Fruit fly (Drosophila melanogaster) whole organism, embryonic: ENCODE data around the gene sti.

Source experiments
- Adf1 ChIP-seq: fragments of 200-800 bp; sonication (Bioruptor generic); IDR thresholded peaks from 2 replicates; pipeline ENCODE4 v1.3.6; 2022; ENCODE audit warnings: missing biosample characterization, missing genetic modification characterization
- Antp ChIP-seq: fragments of 200-800 bp; sonication (Bioruptor generic); optimal IDR thresholded peaks from 3 replicates; lab custom pipeline; 2016; ENCODE audit warnings: missing biosample characterization, missing genetic modification characterization
- Atf3 ChIP-seq: fragments of 200-800 bp; sonication (Bioruptor generic); optimal IDR thresholded peaks from 3 replicates; lab custom pipeline; 2016; ENCODE audit warnings: missing biosample characterization, missing genetic modification characterization
- CG11093 ChIP-seq: fragments of 200-800 bp; sonication (Bioruptor generic); IDR thresholded peaks from 3 replicates; pipeline ENCODE4 v1.3.6; 2022; ENCODE audit warnings: missing biosample characterization, missing genetic modification characterization
- CG11560 ChIP-seq: fragments of 200-800 bp; sonication (Bioruptor generic); IDR thresholded peaks from 3 replicates; pipeline ENCODE4 v1.3.6; 2022; ENCODE audit warnings: missing biosample characterization, missing genetic modification characterization
- CG12071 ChIP-seq: fragments of 200-800 bp; sonication (Bioruptor generic); optimal IDR thresholded peaks from 3 replicates; lab custom pipeline; 2018; ENCODE audit warnings: missing biosample characterization, mild to moderate bottlenecking, missing genetic modification characterization
- CG12659 ChIP-seq: fragments of 200-800 bp; sonication (Bioruptor generic); optimal IDR thresholded peaks from 3 replicates; lab custom pipeline; 2017; ENCODE audit warnings: mild to moderate bottlenecking, missing biosample characterization, missing genetic modification reagents, missing genetic modification characterization
- CG15011 ChIP-seq: fragments of 200-800 bp; sonication (Bioruptor generic); optimal IDR thresholded peaks from 3 replicates; lab custom pipeline; 2018; ENCODE audit warnings: missing biosample characterization, mild to moderate bottlenecking, missing genetic modification characterization
- CG1529 ChIP-seq: fragments of 200-800 bp; sonication (Bioruptor generic); optimal IDR thresholded peaks from 3 replicates; lab custom pipeline; 2018; ENCODE audit warnings: missing biosample characterization, missing genetic modification characterization
- CG16779 ChIP-seq: fragments of 200-800 bp; sonication (Bioruptor generic); IDR thresholded peaks from 2 replicates; pipeline ENCODE4 v1.3.6; 2022; ENCODE audit warnings: missing biosample characterization, missing genetic modification characterization
- CG16863 ChIP-seq: fragments of 200-800 bp; sonication (Bioruptor generic); optimal IDR thresholded peaks from 3 replicates; lab custom pipeline; 2016; ENCODE audit warnings: missing biosample characterization, missing genetic modification characterization
- CG17385 ChIP-seq: fragments of 200-800 bp; sonication (Bioruptor generic); optimal IDR thresholded peaks from 3 replicates; lab custom pipeline; 2018; ENCODE audit warnings: missing biosample characterization, mild to moderate bottlenecking, missing genetic modification characterization
- CG17568 ChIP-seq: fragments of 200-800 bp; sonication (Bioruptor generic); optimal IDR thresholded peaks from 2 replicates; lab custom pipeline; 2018; ENCODE audit warnings: missing biosample characterization, mild to moderate bottlenecking, missing genetic modification characterization, moderate library complexity
- CG1832 ChIP-seq: fragments of 200-800 bp; sonication (Bioruptor generic); optimal IDR thresholded peaks from 2 replicates; lab custom pipeline; 2017; ENCODE audit warnings: missing biosample characterization, mild to moderate bottlenecking, missing genetic modification characterization, inconsistent platforms
- CG18599 ChIP-seq: fragments of 200-800 bp; sonication (Bioruptor generic); optimal IDR thresholded peaks from 3 replicates; lab custom pipeline; 2017; ENCODE audit warnings: missing biosample characterization, missing genetic modification characterization, mild to moderate bottlenecking, moderate library complexity, missing genetic modification reagents
- CG18764 ChIP-seq: fragments of 200-800 bp; sonication (Bioruptor generic); optimal IDR thresholded peaks from 3 replicates; lab custom pipeline; 2016; ENCODE audit warnings: missing biosample characterization, missing genetic modification characterization
- CG2712 ChIP-seq: fragments of 200-800 bp; optimal IDR thresholded peaks from 3 replicates; lab custom pipeline; 2019; ENCODE audit warnings: missing biosample characterization, mild to moderate bottlenecking, missing genetic modification characterization, moderate library complexity
- CG3838 ChIP-seq: fragments of 200-800 bp; sonication (Bioruptor generic); optimal IDR thresholded peaks from 3 replicates; lab custom pipeline; 2016; ENCODE audit warnings: missing biosample characterization, missing genetic modification characterization
- CG4404 ChIP-seq: fragments of 200-800 bp; sonication (Bioruptor generic); IDR thresholded peaks from 2 replicates; pipeline ENCODE4 v1.3.6; 2022; ENCODE audit warnings: missing biosample characterization, missing genetic modification characterization
- CG5953 ChIP-seq: fragments of 200-800 bp; sonication (Bioruptor generic); IDR thresholded peaks from 2 replicates; pipeline ENCODE4 v1.3.6; 2022; ENCODE audit warnings: missing biosample characterization, missing genetic modification characterization
- CG6272 ChIP-seq: fragments of 200-800 bp; sonication (Bioruptor generic); IDR thresholded peaks from 2 replicates; pipeline ENCODE4 v1.3.6; 2022; ENCODE audit warnings: missing biosample characterization, missing genetic modification characterization
- CG8281 ChIP-seq: fragments of 200-800 bp; sonication (Bioruptor generic); optimal IDR thresholded peaks from 2 replicates; lab custom pipeline; 2018; ENCODE audit warnings: missing biosample characterization, mild to moderate bottlenecking, missing genetic modification characterization, moderate library complexity
- CG8290 ChIP-seq, 3 experiments: fragments of 200-800 bp; sonication (Bioruptor generic); optimal IDR thresholded peaks; 2 replicates each; lab custom pipeline; 2016 to 2019; ENCODE audit warnings: missing biosample characterization in 3 of 3, missing genetic modification characterization in 3 of 3, mild to moderate bottlenecking in 2 of 3, moderate library complexity in 1 of 3
- CG8478 ChIP-seq: fragments of >200 bp; optimal IDR thresholded peaks from 2 replicates; lab custom pipeline; 2018
- CG9797 ChIP-seq: fragments of 200-800 bp; sonication (Bioruptor generic); optimal IDR thresholded peaks from 3 replicates; lab custom pipeline; 2018; ENCODE audit warnings: missing biosample characterization, mild to moderate bottlenecking, missing genetic modification characterization
- Camta ChIP-seq: fragments of 200-800 bp; sonication (Bioruptor generic); optimal IDR thresholded peaks from 2 replicates; lab custom pipeline; 2016; ENCODE audit warnings: missing biosample characterization, missing genetic modification characterization
- Dad ChIP-seq: fragments of 200-800 bp; sonication (Bioruptor generic); optimal IDR thresholded peaks from 3 replicates; lab custom pipeline; 2016; ENCODE audit warnings: missing biosample characterization, missing genetic modification characterization
- Dip2 ChIP-seq: fragments of 200-800 bp; sonication (Bioruptor generic); IDR thresholded peaks from 2 replicates; pipeline ENCODE4 v1.3.6; 2022; ENCODE audit warnings: missing biosample characterization, missing genetic modification characterization
- Ets97D ChIP-seq: fragments of 200-800 bp; sonication (Bioruptor generic); optimal IDR thresholded peaks from 3 replicates; lab custom pipeline; 2016; ENCODE audit warnings: missing biosample characterization, missing genetic modification characterization
- Gug ChIP-seq: fragments of 200-800 bp; sonication (Bioruptor generic); IDR thresholded peaks from 4 replicates; pipeline ENCODE4 v1.3.6; 2022; ENCODE audit warnings: missing biosample characterization, missing genetic modification characterization
- Hr51 ChIP-seq, 2 experiments: fragments of 200-800 bp; sonication (Bioruptor generic); optimal IDR thresholded peaks; 2 replicates in 1 of 2; 3 replicates in 1 of 2; lab custom pipeline; 2016 to 2018; ENCODE audit warnings: missing biosample characterization in 2 of 2, missing genetic modification characterization in 2 of 2, mild to moderate bottlenecking in 1 of 2, moderate library complexity in 1 of 2
- Hr78 ChIP-seq, 2 experiments: fragments of 200-800 bp in 1 of 2; fragments of >200 bp in 1 of 2; sonication (Bioruptor generic) in 1 of 2; optimal IDR thresholded peaks; 2 replicates each; lab custom pipeline; 2017 to 2019; ENCODE audit warnings: missing biosample characterization in 2 of 2, missing genetic modification characterization in 2 of 2, mild to moderate bottlenecking in 1 of 2, moderate library complexity in 1 of 2
- MTF-1 ChIP-seq: fragments of 200-800 bp; sonication (Bioruptor generic); optimal IDR thresholded peaks from 2 replicates; lab custom pipeline; 2018; ENCODE audit warnings: missing biosample characterization, mild to moderate bottlenecking, missing genetic modification characterization, borderline replicate concordance
- Med ChIP-seq: fragments of 200-800 bp; sonication (Bioruptor generic); peaks from one replicate; lab custom pipeline; 2016; ENCODE audit warnings: missing biosample characterization, missing genetic modification characterization, mild to moderate bottlenecking, inconsistent platforms, moderate library complexity
- Scr ChIP-seq: fragments of 200-800 bp; sonication (Bioruptor generic); IDR thresholded peaks from 2 replicates; pipeline ENCODE4 v1.3.6; 2022; ENCODE audit warnings: missing biosample characterization, missing genetic modification characterization; ENCODE audit not compliant: partially characterized antibody
- al ChIP-seq: fragments of 200-800 bp; sonication (Bioruptor generic); IDR thresholded peaks from 2 replicates; pipeline ENCODE4 v1.3.6; 2022; ENCODE audit warnings: missing biosample characterization, missing genetic modification characterization
- ara ChIP-seq: fragments of 200-800 bp; sonication (Bioruptor generic); IDR thresholded peaks from 2 replicates; pipeline ENCODE4 v1.3.6; 2022; ENCODE audit warnings: missing biosample characterization, missing genetic modification characterization
- crc ChIP-seq: fragments of 200-800 bp; sonication (Bioruptor generic); optimal IDR thresholded peaks from 2 replicates; lab custom pipeline; 2016; ENCODE audit warnings: missing biosample characterization, missing genetic modification characterization
- grn ChIP-seq: fragments of 200-800 bp; sonication (Bioruptor generic); optimal IDR thresholded peaks from 3 replicates; lab custom pipeline; 2017; ENCODE audit warnings: missing biosample characterization, missing genetic modification characterization
- hth ChIP-seq: fragments of >200 bp; optimal IDR thresholded peaks from 2 replicates; lab custom pipeline; 2017; ENCODE audit warnings: inconsistent platforms
- kni ChIP-seq: fragments of 200-800 bp; sonication (Bioruptor generic); optimal IDR thresholded peaks from 3 replicates; lab custom pipeline; 2017; ENCODE audit warnings: mild to moderate bottlenecking, missing biosample characterization, missing genetic modification reagents, missing genetic modification characterization
- lov ChIP-seq, 2 experiments: fragments of 200-800 bp in 1 of 2; fragments of >200 bp in 1 of 2; sonication (Bioruptor generic) in 1 of 2; IDR thresholded peaks in 1 of 2; optimal IDR thresholded peaks in 1 of 2; 2 replicates in 1 of 2; 3 replicates in 1 of 2; pipeline versions ENCODE4 v1.3.6 to Lab custom; 2017 to 2022; ENCODE audit warnings: missing biosample characterization in 1 of 2, missing genetic modification characterization in 1 of 2
- mld ChIP-seq: fragments of 200-800 bp; sonication (Bioruptor generic); IDR thresholded peaks from 3 replicates; pipeline ENCODE4 v1.3.6; 2022; ENCODE audit warnings: missing biosample characterization, missing genetic modification characterization; ENCODE audit not compliant: partially characterized antibody
- nerfin-1 ChIP-seq: fragments of 200-800 bp; sonication (Bioruptor generic); optimal IDR thresholded peaks from 3 replicates; lab custom pipeline; 2019; ENCODE audit warnings: missing biosample characterization, mild to moderate bottlenecking, missing genetic modification characterization, moderate library complexity
- pum ChIP-seq: fragments of 200-800 bp; sonication (Bioruptor generic); optimal IDR thresholded peaks from 2 replicates; lab custom pipeline; 2016; ENCODE audit warnings: missing biosample characterization, missing genetic modification characterization
- repo ChIP-seq: fragments of 200-800 bp; sonication (Bioruptor generic); optimal IDR thresholded peaks from 2 replicates; lab custom pipeline; 2016; ENCODE audit warnings: missing biosample characterization, missing genetic modification characterization
- run ChIP-seq: fragments of 200-800 bp; sonication (Bioruptor generic); optimal IDR thresholded peaks from 3 replicates; lab custom pipeline; 2018; ENCODE audit warnings: missing biosample characterization, mild to moderate bottlenecking, missing genetic modification characterization
- ttk ChIP-seq: fragments of 200-800 bp; sonication (Bioruptor generic); IDR thresholded peaks from 2 replicates; pipeline ENCODE4 v2.1.2; 2022; ENCODE audit warnings: missing biosample characterization, missing genetic modification characterization
- z ChIP-seq: fragments of 200-800 bp; sonication (Bioruptor generic); IDR thresholded peaks from 3 replicates; pipeline ENCODE4 v1.3.6; 2022; ENCODE audit warnings: missing biosample characterization, missing genetic modification characterization
- zf30C ChIP-seq: fragments of 200-800 bp; sonication (Bioruptor generic); optimal IDR thresholded peaks from 3 replicates; lab custom pipeline; 2018; ENCODE audit warnings: missing biosample characterization, mild to moderate bottlenecking, missing genetic modification characterization

Gene sti

DNA sequence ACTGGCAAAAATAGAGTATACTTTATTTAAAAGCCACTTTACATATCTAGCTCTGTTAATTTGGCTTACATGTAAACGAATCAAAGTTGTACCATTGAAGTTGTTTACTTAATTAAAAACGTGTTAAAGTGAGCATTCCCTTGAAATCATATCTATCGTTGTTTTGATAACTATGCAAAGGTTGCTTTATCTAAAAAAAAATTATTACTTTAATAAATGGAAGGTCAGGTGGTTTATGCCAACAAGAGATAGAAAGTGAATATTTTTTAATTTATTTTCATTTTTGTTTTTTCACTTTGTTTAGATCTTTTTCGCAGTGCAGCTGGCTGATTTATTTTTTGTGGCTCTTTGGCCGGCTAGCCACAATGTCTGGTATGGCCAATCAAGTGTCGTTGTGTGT, 31.7 kb downstream of the sti start (continued):
- peak; percentile 9 for TF ChIP-seq CG12071 (GFP tag; lab: Kevin White, UChicago)
- TF ChIP-seq CG1832 (GFP tag; lab: Kevin White, UChicago), result no peak
- TF ChIP-seq Gug (GFP tag; lab: Robert Waterston, UW), result no peak; the same call in 2 of the 4 replicates
- TF ChIP-seq Camta (GFP tag; lab: Kevin White, UChicago), result peak; percentile 68
- TF ChIP-seq zf30C (GFP tag; lab: Kevin White, UChicago), result no peak
- no peak for TF ChIP-seq kni
- TF ChIP-seq Med, result peak; percentile 79
- peak; percentile 30 for TF ChIP-seq crc (GFP tag; lab: Kevin White, UChicago)
- TF ChIP-seq CG17568, result peak; percentile 33
- peak; percentile 51 for TF ChIP-seq CG15011 (GFP tag; lab: Kevin White, UChicago)
- peak; percentile 71 for TF ChIP-seq CG1529
- TF ChIP-seq grn (GFP tag; lab: Kevin White, UChicago), result no peak
- peak; percentile 23 for TF ChIP-seq Antp (GFP tag; lab: Kevin White, UChicago)
- TF ChIP-seq Adf1, result no peak
- no peak for TF ChIP-seq Scr (GFP tag; lab: Robert Waterston, UW)
- no peak for TF ChIP-seq CG8290 (GFP tag; optimal IDR thresholded peaks at IDR 0.05; lab: Kevin White, UChicago)
- TF ChIP-seq CG8290 (tag; optimal IDR thresholded peaks at IDR 0.05; lab: Kevin White, UChicago), result no peak
- no peak for TF ChIP-seq CG9797 (GFP tag; lab: Kevin White, UChicago)
- no peak for TF ChIP-seq hth (lab: Kevin White, UChicago)
- TF ChIP-seq lov (optimal IDR thresholded peaks at IDR 0.05; lab: Kevin White, UChicago), result no peak
- TF ChIP-seq lov (GFP tag; IDR thresholded peaks at IDR 0.05; lab: Robert Waterston, UW), result no peak
- peak; percentile 68; the same call in 1 of the 3 replicates for TF ChIP-seq CG11093 (GFP tag; lab: Robert Waterston, UW)
- TF ChIP-seq pum (GFP tag; lab: Kevin White, UChicago), result peak; percentile 57
- no peak for TF ChIP-seq MTF-1 (GFP tag; lab: Kevin White, UChicago)
- no peak for TF ChIP-seq Dip2 (GFP tag; lab: Robert Waterston, UW)
- TF ChIP-seq CG6272 (GFP tag; lab: Robert Waterston, UW), result no peak; the same call in 1 of the 2 replicates
- TF ChIP-seq z, result no peak
- peak; percentile 86 for TF ChIP-seq CG2712 (tag; lab: Kevin White, UChicago)
- TF ChIP-seq Atf3 (GFP tag; lab: Kevin White, UChicago), result peak; percentile 27
- TF ChIP-seq Hr51 (GFP tag; optimal IDR thresholded peaks at IDR 0.05; lab: Kevin White, UChicago), result peak; percentile 12 to 91
- TF ChIP-seq Ets97D (GFP tag; lab: Kevin White, UChicago), result peak; percentile 30
- peak; percentile 86 for TF ChIP-seq CG12659
- TF ChIP-seq ara, result peak; percentile 41; the same call in 1 of the 2 replicates
- peak; percentile 54 for TF ChIP-seq run (tag; lab: Kevin White, UChicago)
- no peak for TF ChIP-seq CG5953 (GFP tag; lab: Robert Waterston, UW)
- TF ChIP-seq CG3838 (GFP tag; lab: Kevin White, UChicago), result peak; percentile 27
- peak; percentile 33; the same call in 1 of the 2 replicates for TF ChIP-seq CG4404 (GFP tag; lab: Robert Waterston, UW)
- peak; percentile 17 for TF ChIP-seq repo (GFP tag; lab: Kevin White, UChicago)
- no peak; the same call in 2 of the 3 replicates for TF ChIP-seq CG11560
- peak; percentile 59 for TF ChIP-seq al (GFP tag; lab: Robert Waterston, UW)
- TF ChIP-seq CG16779 (GFP tag; lab: Robert Waterston, UW), result no peak; the same call in 1 of the 2 replicates
- TF ChIP-seq CG8281 (tag; lab: Kevin White, UChicago), result peak; percentile 43
- TF ChIP-seq Dad (GFP tag; lab: Kevin White, UChicago), result peak; percentile 50
- TF ChIP-seq CG16863, result peak; percentile 60
- TF ChIP-seq nerfin-1 (tag; lab: Kevin White, UChicago), result peak; percentile 75
- no peak for TF ChIP-seq mld
- peak in 1 of 2 experiments; percentile 15 for TF ChIP-seq Hr78 (GFP tag; optimal IDR thresholded peaks at IDR 0.05; lab: Kevin White, UChicago)
- peak; percentile 59 for TF ChIP-seq ttk (GFP tag; lab: Robert Waterston, UW)
- no peak for TF ChIP-seq CG8478
- TF ChIP-seq CG18599, result peak; percentile 39
- TF ChIP-seq CG17385 (GFP tag; lab: Kevin White, UChicago), result peak; percentile 77
- TF ChIP-seq CG18764, result peak; percentile 20
